Worm (Caenorhabditis elegans): Measurements from ENCODE around the gene F22F7.11.

F22F7.11 gene

DNA sequence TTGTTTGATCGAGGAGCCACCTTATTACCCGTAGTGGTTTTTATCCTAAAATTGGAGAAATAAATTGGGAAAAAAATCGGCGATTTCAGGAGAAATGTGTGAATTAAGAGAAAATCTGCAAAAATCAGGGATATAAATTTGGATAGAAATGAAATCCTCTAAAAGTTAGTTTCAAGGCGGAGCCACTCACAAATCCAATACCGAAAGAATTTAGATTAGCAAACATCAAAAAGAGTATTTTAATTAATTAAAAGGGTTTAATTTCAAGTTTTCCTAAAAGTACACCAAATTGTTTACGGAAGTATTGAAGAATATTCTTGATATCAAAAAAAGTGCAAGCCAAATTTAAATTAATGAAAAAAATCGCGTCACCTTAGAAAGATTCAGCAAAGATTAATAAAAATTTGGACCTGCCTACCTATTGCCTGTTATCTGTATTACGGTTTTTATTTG lies 2.3 kb downstream of the F22F7.11 start, which contains the start of gene F22F7.8:
F22F7.8 (minus strand) TSS at position 51 of the 453 bp plus-strand sequence.
- no peak for TF ChIP-seq lin-54 (GFP tag; optimal IDR thresholded peaks at IDR 0.05)
- TF ChIP-seq tbx-9 (tag; optimal IDR thresholded peaks at IDR 0.05; ENCODE audit: borderline replicate concordance): no peak
- TF ChIP-seq T07F8.4 (tag; optimal IDR thresholded peaks at IDR 0.05): no peak
- no peak for TF ChIP-seq ccch-3 (GFP tag; optimal IDR thresholded peaks at IDR 0.05)
- TF ChIP-seq nhr-27 (tag; optimal IDR thresholded peaks at IDR 0.05): no peak
- no peak for TF ChIP-seq mel-28 (tag; optimal IDR thresholded peaks at IDR 0.05; ENCODE audit: borderline replicate concordance)
- no peak for TF ChIP-seq K11D2.4 (GFP tag; IDR thresholded peaks at IDR 0.05)
- no peak for TF ChIP-seq B0336.3 (GFP tag; IDR thresholded peaks at IDR 0.05)

DNA sequence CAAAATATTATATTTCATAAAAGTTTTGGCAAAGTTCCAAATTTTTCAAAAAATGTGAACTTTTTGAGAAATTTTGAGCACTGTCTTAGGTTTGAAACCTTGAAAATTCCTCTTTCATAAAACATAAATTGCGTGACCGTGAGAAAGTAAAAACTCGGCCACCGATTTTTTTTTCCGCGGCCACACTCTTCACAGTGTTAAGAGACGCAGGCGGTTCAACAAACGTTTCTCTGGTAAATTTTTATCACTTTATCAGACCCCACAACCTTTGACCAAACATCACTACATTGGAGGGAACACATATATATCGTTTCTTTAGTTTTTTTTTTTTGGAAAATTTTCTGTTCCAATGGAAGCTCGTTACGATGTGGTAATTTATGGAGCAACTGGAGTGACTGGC lies 2.9 kb downstream of the F22F7.11 start, which contains the start of gene F22F7.2:
F22F7.2 (plus strand) TSS at position 266 of the 400 bp plus-strand sequence.
- peak; percentile 3 for TF ChIP-seq attf-5 (GFP tag; optimal IDR thresholded peaks at IDR 0.05)
- TF ChIP-seq Y79H2A.3 (GFP tag; conservative IDR thresholded peaks at IDR 0.05): no peak
- TF ChIP-seq hmg-1.2 (GFP tag; IDR thresholded peaks at IDR 0.05): peak; percentile 23; the same call in 1 of the 2 replicates
- no peak for TF ChIP-seq aptf-3 (GFP tag; IDR thresholded peaks at IDR 0.05)
- no peak for TF ChIP-seq F39B2.1 (GFP tag; IDR thresholded peaks at IDR 0.05)
- no peak for TF ChIP-seq hmg-20 (GFP tag; IDR thresholded peaks at IDR 0.05)
- TF ChIP-seq zim-3 (tag; optimal IDR thresholded peaks at IDR 0.05): no peak
- no peak for TF ChIP-seq madf-6 (GFP tag; IDR thresholded peaks at IDR 0.05)
- TF ChIP-seq tbp1 (GFP tag; optimal IDR thresholded peaks at IDR 0.05): no peak
- TF ChIP-seq snpc-1.1 (tag; optimal IDR thresholded peaks at IDR 0.05; ENCODE audit: insufficient read depth): no peak
- TF ChIP-seq T26A5.8 (tag; optimal IDR thresholded peaks at IDR 0.05): no peak
- TF ChIP-seq cebp-1 (GFP tag; IDR thresholded peaks at IDR 0.05): no peak
- no peak for TF ChIP-seq cebp-1 (tag; optimal IDR thresholded peaks at IDR 0.05)
- TF ChIP-seq B0035.1 (tag; optimal IDR thresholded peaks at IDR 0.05): no peak
- TF ChIP-seq F10E7.11 (tag; optimal IDR thresholded peaks at IDR 0.05): no peak
- no peak for TF ChIP-seq snpc-4 (GFP tag; optimal IDR thresholded peaks at IDR 0.05)
- TF ChIP-seq snpc-4 (tag; optimal IDR thresholded peaks at IDR 0.05): no peak
- TF ChIP-seq F33H1.4 (GFP tag; IDR thresholded peaks at IDR 0.05): no peak
- no peak for TF ChIP-seq lin-26 (GFP tag; IDR thresholded peaks at IDR 0.05)
- TF ChIP-seq F55B11.4 (tag; optimal IDR thresholded peaks at IDR 0.05; ENCODE audit: borderline replicate concordance, insufficient read depth): no peak
- TF ChIP-seq nhr-80 (tag; optimal IDR thresholded peaks at IDR 0.05): peak; percentile 2
- TF ChIP-seq bed-2 (GFP tag; IDR thresholded peaks at IDR 0.05): no peak
- no peak for TF ChIP-seq madf-8 (GFP tag; conservative IDR thresholded peaks at IDR 0.05)
- TF ChIP-seq ztf-6 (GFP tag; IDR thresholded peaks at IDR 0.05): no peak

DNA sequence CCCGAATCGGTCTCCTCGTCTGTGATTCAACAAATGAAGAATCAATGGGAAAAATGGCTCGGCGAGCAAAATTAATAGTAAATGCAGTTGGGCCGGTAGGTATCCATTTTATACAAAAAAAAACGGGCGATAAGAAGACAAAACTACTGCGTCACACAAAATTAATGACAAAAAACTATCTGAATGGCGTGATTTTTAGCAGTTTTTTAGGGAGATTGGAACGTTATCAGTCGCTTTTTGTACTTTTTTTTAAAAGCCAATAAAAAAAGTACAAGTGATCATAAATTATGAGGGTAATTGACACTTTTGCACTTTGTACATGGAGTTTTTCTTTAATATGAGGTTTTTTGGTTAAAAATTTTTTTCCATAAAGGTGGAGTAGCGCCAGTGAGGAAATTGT lies 3.5 kb downstream of the F22F7.11 start:
- TF ChIP-seq nhr-80 (tag; optimal IDR thresholded peaks at IDR 0.05) (peak; percentile 62), ztf-28 (GFP tag; IDR thresholded peaks at IDR 0.05) (no peak)

DNA sequence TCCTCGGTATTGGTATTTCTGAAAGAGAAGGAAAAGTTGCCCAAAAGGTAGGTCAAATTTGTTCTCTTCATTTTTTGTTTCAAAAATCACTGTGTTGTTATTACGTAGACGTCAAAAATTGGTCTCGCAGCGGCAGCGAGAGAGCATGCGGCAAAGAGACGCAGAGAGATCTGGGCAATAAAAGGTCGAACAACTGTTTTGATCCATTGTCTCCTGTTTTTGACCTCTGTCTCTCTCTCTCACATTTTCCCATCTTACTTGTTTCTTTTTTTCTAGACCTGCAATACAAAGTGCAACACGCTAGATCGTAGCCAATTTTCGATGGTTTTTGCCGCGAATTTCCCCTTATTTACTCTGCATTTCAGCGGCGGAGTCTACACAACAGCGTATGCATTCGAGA lies 6.9 kb downstream of the F22F7.11 start:
- TF ChIP-seq madf-8 (GFP tag; conservative IDR thresholded peaks at IDR 0.05): peak; percentile 34
- peak; percentile 25 for TF ChIP-seq efl-1 (GFP tag; optimal IDR thresholded peaks at IDR 0.05)
- TF ChIP-seq hlh-12 (tag; optimal IDR thresholded peaks at IDR 0.05): no peak
- TF ChIP-seq egrh-3 (GFP tag; IDR thresholded peaks at IDR 0.05): no peak
